Worm (Caenorhabditis elegans) whole organism, L4/young adult: Measurements from ENCODE around the gene tac-1.

Experiments used
- W03F9.2 ChIP-seq: fragments of 150-350 bp; optimal IDR thresholded peaks from 2 replicates; lab custom pipeline; 2014; ENCODE audit warnings: missing biosample characterization, missing genetic modification characterization
- him-1 ChIP-seq: sonication (generic microtip); optimal IDR thresholded peaks from 2 replicates; lab custom pipeline; 2016; ENCODE audit warnings: missing genotype, missing genetic modification reagents, missing genetic modification characterization, missing compliant biosample characterization

- TF ChIP-seq him-1 (tag; lab: Kevin White, UChicago) (peak; percentile 42), W03F9.2 (tag; lab: Kevin White, UChicago) (peak; percentile 83)
Measured at ce11 chrII:14794935-14795454, 41.3 kb upstream of the tac-1 start, which contains the start of gene eif-3.B.
